Fruit fly (Drosophila melanogaster) whole organism, prepupa: ENCODE data around the gene Hs3st-B.

Experiments used
- Blimp-1 ChIP-seq: fragments of 200-800 bp; sonication (Bioruptor generic); optimal IDR thresholded peaks from 3 replicates; lab custom pipeline; 2017; ENCODE audit warnings: missing biosample characterization, missing genetic modification characterization, mild to moderate bottlenecking, moderate library complexity, missing genetic modification reagents
- CG11294 ChIP-seq: fragments of 200-800 bp; sonication (Bioruptor generic); IDR thresholded peaks from 2 replicates; pipeline ENCODE4 v1.3.6; 2022; ENCODE audit warnings: missing biosample characterization, missing genetic modification characterization
- CG4318 ChIP-seq: fragments of 200-800 bp; sonication (Bioruptor generic); optimal IDR thresholded peaks from 3 replicates; lab custom pipeline; 2017; ENCODE audit warnings: missing biosample characterization, mild to moderate bottlenecking, missing genetic modification characterization
- CG7368 ChIP-seq: fragments of 200-800 bp; sonication (Bioruptor generic); optimal IDR thresholded peaks from 3 replicates; lab custom pipeline; 2016; ENCODE audit warnings: missing biosample characterization, missing genetic modification characterization
- Hr39 ChIP-seq: fragments of 200-800 bp; sonication (Bioruptor generic); optimal IDR thresholded peaks from 2 replicates; lab custom pipeline; 2016; ENCODE audit warnings: missing biosample characterization, missing genetic modification characterization
- cyc ChIP-seq: fragments of 200-800 bp; sonication (Bioruptor generic); optimal IDR thresholded peaks from 3 replicates; lab custom pipeline; 2016; ENCODE audit warnings: missing biosample characterization, missing genetic modification characterization
- dac ChIP-seq: fragments of 200-800 bp; sonication (Bioruptor generic); optimal IDR thresholded peaks from 2 replicates; lab custom pipeline; 2017; ENCODE audit warnings: missing biosample characterization, mild to moderate bottlenecking, missing genetic modification characterization
- topi ChIP-seq: fragments of 200-800 bp; sonication (Bioruptor generic); optimal IDR thresholded peaks from 3 replicates; lab custom pipeline; 2016; ENCODE audit warnings: missing biosample characterization, missing genetic modification characterization

dm6 chrX:19286235-19286634 is 37.8 kb downstream of the Hs3st-B start:
- TF ChIP-seq CG11294 (GFP tag; lab: Robert Waterston, UW) = no peak
- no peak for TF ChIP-seq CG4318
- no peak for TF ChIP-seq Hr39
- no peak for TF ChIP-seq Blimp-1 (GFP tag; lab: Kevin White, UChicago)
- TF ChIP-seq CG7368 (GFP tag; lab: Kevin White, UChicago) = no peak
- TF ChIP-seq dac (GFP tag; lab: Kevin White, UChicago) = no peak
- TF ChIP-seq topi = no peak
- TF ChIP-seq cyc = no peak
